Worm (Caenorhabditis elegans) whole organism, L4 larva: Measurements from ENCODE around the gene rei-1.

Experiments used
- ZK546.5 ChIP-seq, 2 experiments: sonication (generic microtip); optimal IDR thresholded peaks; 2 replicates each; lab custom pipeline; 2017; ENCODE audit warnings: missing biosample characterization in 2 of 2, missing genetic modification characterization in 2 of 2
- ama-1 ChIP-seq: fragments of 150-350 bp; optimal IDR thresholded peaks from 2 replicates; lab custom pipeline; 2014; ENCODE audit warnings: inconsistent platforms, mixed read lengths
- attf-4 ChIP-seq: sonication (generic microtip); optimal IDR thresholded peaks from 3 replicates; lab custom pipeline; 2017; ENCODE audit warnings: missing biosample characterization, missing genetic modification characterization
- ceh-82 ChIP-seq: sonication (generic microtip); optimal IDR thresholded peaks from 2 replicates; lab custom pipeline; 2017; ENCODE audit warnings: missing biosample characterization, missing genetic modification characterization
- ces-1 ChIP-seq: fragments of 150-350 bp; sonication (generic microtip); optimal IDR thresholded peaks from 4 replicates; lab custom pipeline; 2014; ENCODE audit warnings: missing biosample characterization, missing genetic modification reagents, missing genetic modification characterization
- duxl-1 ChIP-seq: sonication (generic microtip); optimal IDR thresholded peaks from 2 replicates; lab custom pipeline; 2016; ENCODE audit warnings: mild to moderate bottlenecking, missing genetic modification characterization, moderate library complexity, missing compliant biosample characterization; ENCODE audit not compliant: poor library complexity
- lir-3 ChIP-seq: sonication (generic microtip); optimal IDR thresholded peaks from 2 replicates; lab custom pipeline; 2016; ENCODE audit warnings: mild to moderate bottlenecking, missing genetic modification characterization, missing compliant biosample characterization
- mdl-1 ChIP-seq, 2 experiments: fragments of 150-350 bp in 1 of 2; sonication (generic microtip) in 1 of 2; optimal IDR thresholded peaks; 2 replicates each; lab custom pipeline; 2014 to 2017; ENCODE audit warnings: missing biosample characterization in 2 of 2, missing genetic modification characterization in 2 of 2
- nhr-76 ChIP-seq: fragments of 150-350 bp; optimal IDR thresholded peaks from 2 replicates; lab custom pipeline; 2014; ENCODE audit warnings: missing biosample characterization, missing genetic modification characterization
- zip-2 ChIP-seq: fragments of 150-350 bp; optimal IDR thresholded peaks from 2 replicates; lab custom pipeline; 2014; ENCODE audit warnings: missing biosample characterization, missing genetic modification characterization

DNA sequence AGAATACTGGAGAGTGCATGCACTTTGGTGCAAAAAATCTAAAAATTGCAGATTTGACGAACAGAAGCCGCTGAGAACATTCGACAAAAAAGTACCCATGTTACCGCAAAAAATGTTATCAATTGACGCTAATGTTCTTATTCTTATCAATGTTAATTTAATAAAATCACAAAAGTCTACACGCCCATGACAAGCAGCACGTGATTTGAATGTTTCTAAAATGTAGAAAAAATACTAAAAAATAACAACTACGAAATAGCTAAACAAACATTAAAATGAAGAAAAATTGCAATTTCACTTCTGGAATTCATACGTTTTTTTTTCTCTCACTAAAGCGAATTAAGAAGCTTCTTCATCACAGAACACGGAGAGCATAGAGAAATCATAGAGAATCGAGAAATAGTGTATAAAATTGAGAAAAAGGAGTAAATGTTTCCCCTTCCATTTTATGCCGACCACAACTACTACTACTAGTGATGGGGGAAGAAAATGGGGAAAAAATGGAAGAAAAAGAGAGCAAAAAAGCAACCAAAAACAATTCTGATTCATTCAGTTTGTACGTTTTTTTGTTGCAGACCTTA lies 9.6 kb downstream of the rei-1 start:
- no peak for TF ChIP-seq ces-1
- TF ChIP-seq ZK546.5 (tag; optimal IDR thresholded peaks at IDR 0.05; lab: Kevin White, UChicago): no peak
- TF ChIP-seq ceh-82 (tag; lab: Kevin White, UChicago): no peak
- no peak for TF ChIP-seq lir-3
- no peak for TF ChIP-seq nhr-76
- TF ChIP-seq mdl-1 (tag; optimal IDR thresholded peaks at IDR 0.05; lab: Kevin White, UChicago): no peak
- TF ChIP-seq attf-4 (tag; lab: Kevin White, UChicago): no peak
- no peak for TF ChIP-seq zip-2 (tag; lab: Kevin White, UChicago)
- no peak for TF ChIP-seq ama-1 (lab: Kevin White, UChicago)
- TF ChIP-seq duxl-1 (tag; lab: Kevin White, UChicago): no peak
